Worm (Caenorhabditis elegans) whole organism, L2 larva: ENCODE measurements around the gene F53B1.8.

Experiments
- C34F6.9 ChIP-seq: fragments of 150-350 bp; optimal IDR thresholded peaks from 2 replicates; lab custom pipeline; 2014; ENCODE audit warnings: missing biosample characterization, missing genetic modification characterization
- F13H6.1 ChIP-seq: sonication (generic microtip); optimal IDR thresholded peaks from 2 replicates; lab custom pipeline; 2016; ENCODE audit warnings: missing genetic modification characterization, missing compliant biosample characterization
- R02D3.7 ChIP-seq: fragments of 150-350 bp; optimal IDR thresholded peaks from 2 replicates; lab custom pipeline; 2014; ENCODE audit warnings: missing biosample characterization, missing genetic modification characterization
- Y55F3AM.14 ChIP-seq: fragments of 200-800 bp; sonication (Bioruptor generic); optimal IDR thresholded peaks from 2 replicates; lab custom pipeline; 2018; ENCODE audit warnings: mild to moderate bottlenecking, missing genetic modification characterization, missing compliant biosample characterization
- ZK546.5 ChIP-seq: sonication (generic microtip); optimal IDR thresholded peaks from 2 replicates; lab custom pipeline; 2017; ENCODE audit warnings: missing biosample characterization, missing genetic modification characterization
- alr-1 ChIP-seq: fragments of 150-350 bp; optimal IDR thresholded peaks from 2 replicates; lab custom pipeline; 2014; ENCODE audit warnings: missing biosample characterization, missing genetic modification characterization
- aly-2 ChIP-seq: fragments of 150-350 bp; optimal IDR thresholded peaks from 2 replicates; lab custom pipeline; 2014; ENCODE audit warnings: missing biosample characterization, missing genetic modification characterization
- ceh-16 ChIP-seq: fragments of 150-350 bp; optimal IDR thresholded peaks from 2 replicates; lab custom pipeline; 2014; ENCODE audit warnings: missing biosample characterization, missing genetic modification characterization
- ceh-82 ChIP-seq: fragments of 150-350 bp; optimal IDR thresholded peaks from 2 replicates; lab custom pipeline; 2014; ENCODE audit warnings: missing biosample characterization, missing genetic modification characterization
- crh-2 ChIP-seq: sonication (generic microtip); optimal IDR thresholded peaks from 2 replicates; lab custom pipeline; 2017; ENCODE audit warnings: missing biosample characterization, missing genetic modification characterization
- dmd-4 ChIP-seq: sonication (generic microtip); optimal IDR thresholded peaks from 2 replicates; lab custom pipeline; 2017; ENCODE audit warnings: missing biosample characterization, missing genetic modification characterization
- egl-27 ChIP-seq: sonication (generic microtip); optimal IDR thresholded peaks from 3 replicates; lab custom pipeline; 2017; ENCODE audit warnings: missing biosample characterization, missing genetic modification reagents, missing genetic modification characterization
- elt-1 ChIP-seq: fragments of 150-350 bp; optimal IDR thresholded peaks from 2 replicates; lab custom pipeline; 2014; ENCODE audit warnings: missing biosample characterization, missing genetic modification characterization
- fos-1 ChIP-seq: fragments of 150-350 bp; optimal IDR thresholded peaks from 2 replicates; lab custom pipeline; 2014; ENCODE audit warnings: missing biosample characterization, missing genetic modification characterization
- gmeb-1 ChIP-seq: fragments of 150-350 bp; optimal IDR thresholded peaks from 2 replicates; lab custom pipeline; 2014; ENCODE audit warnings: missing biosample characterization, missing genetic modification characterization
- lin-11 ChIP-seq: fragments of 150-350 bp; sonication (generic microtip); optimal IDR thresholded peaks from 2 replicates; lab custom pipeline; 2014; ENCODE audit warnings: missing biosample characterization, missing genetic modification characterization, inconsistent platforms, mixed read lengths
- lin-39 ChIP-seq: fragments of 150-350 bp; optimal IDR thresholded peaks from 2 replicates; lab custom pipeline; 2014; ENCODE audit warnings: missing biosample characterization, missing genetic modification reagents, missing genetic modification characterization
- lsy-2 ChIP-seq, 2 experiments: fragments of 150-350 bp in 1 of 2; sonication (generic microtip) in 1 of 2; optimal IDR thresholded peaks; 2 replicates each; lab custom pipeline; 2014 to 2017; ENCODE audit warnings: missing biosample characterization in 2 of 2, missing genetic modification characterization in 2 of 2
- mab-5 ChIP-seq: fragments of 150-350 bp; optimal IDR thresholded peaks from 2 replicates; lab custom pipeline; 2014; ENCODE audit warnings: missing biosample characterization, missing genetic modification characterization
- mbf-1 ChIP-seq: sonication (generic microtip); optimal IDR thresholded peaks from 2 replicates; lab custom pipeline; 2017; ENCODE audit warnings: missing biosample characterization, missing genetic modification characterization
- mdl-1 ChIP-seq, 2 experiments: fragments of 150-350 bp in 1 of 2; sonication (generic microtip) in 1 of 2; optimal IDR thresholded peaks; 2 replicates each; lab custom pipeline; 2017; ENCODE audit warnings: missing biosample characterization in 2 of 2, missing genetic modification characterization in 2 of 2
- nhr-10 ChIP-seq: sonication (generic microtip); optimal IDR thresholded peaks from 2 replicates; lab custom pipeline; 2017; ENCODE audit warnings: missing biosample characterization, missing genetic modification characterization
- nhr-11 ChIP-seq: fragments of 150-350 bp; optimal IDR thresholded peaks from 2 replicates; lab custom pipeline; 2014; ENCODE audit warnings: missing biosample characterization, missing genetic modification characterization
- nhr-12 ChIP-seq: fragments of 150-350 bp; optimal IDR thresholded peaks from 2 replicates; lab custom pipeline; 2014; ENCODE audit warnings: missing biosample characterization, missing genetic modification characterization
- nhr-21 ChIP-seq: fragments of 150-350 bp; optimal IDR thresholded peaks from 2 replicates; lab custom pipeline; 2014; ENCODE audit warnings: missing biosample characterization, missing genetic modification characterization
- nhr-23 ChIP-seq: fragments of 150-350 bp; optimal IDR thresholded peaks from 2 replicates; lab custom pipeline; 2014; ENCODE audit warnings: missing biosample characterization, missing genetic modification reagents, missing genetic modification characterization
- nhr-237 ChIP-seq: fragments of 150-350 bp; optimal IDR thresholded peaks from 2 replicates; lab custom pipeline; 2014; ENCODE audit warnings: missing biosample characterization, missing genetic modification characterization
- nhr-25 ChIP-seq: fragments of 150-350 bp; sonication (generic microtip); optimal IDR thresholded peaks from 3 replicates; lab custom pipeline; 2014; ENCODE audit warnings: missing biosample characterization, missing genetic modification characterization
- nhr-6 ChIP-seq: fragments of 150-350 bp; optimal IDR thresholded peaks from 2 replicates; lab custom pipeline; 2014; ENCODE audit warnings: missing biosample characterization, missing genetic modification characterization
- nhr-77 ChIP-seq: fragments of 150-350 bp; optimal IDR thresholded peaks from 2 replicates; lab custom pipeline; 2014; ENCODE audit warnings: missing biosample characterization, missing genetic modification characterization
- sem-4 ChIP-seq: fragments of 150-350 bp; optimal IDR thresholded peaks from 2 replicates; lab custom pipeline; 2014; ENCODE audit warnings: missing biosample characterization, missing genetic modification reagents, missing genetic modification characterization
- skn-1 ChIP-seq: sonication (generic microtip); optimal IDR thresholded peaks from 2 replicates; lab custom pipeline; 2017; ENCODE audit warnings: missing biosample characterization, missing genetic modification characterization
- sma-3 ChIP-seq: sonication (generic microtip); optimal IDR thresholded peaks from 2 replicates; lab custom pipeline; 2016; ENCODE audit warnings: missing genetic modification reagents, missing genetic modification characterization, missing compliant biosample characterization
- sma-9 ChIP-seq, 2 experiments: fragments of 150-350 bp in 1 of 2; sonication (generic microtip) in 1 of 2; optimal IDR thresholded peaks; 2 replicates each; lab custom pipeline; 2014 to 2016; ENCODE audit warnings: missing genetic modification characterization in 2 of 2, mild to moderate bottlenecking in 1 of 2, missing biosample characterization in 1 of 2, missing compliant biosample characterization in 1 of 2, missing genetic modification reagents in 1 of 2, moderate library complexity in 1 of 2
- snpc-4 ChIP-seq: fragments of 150-350 bp; optimal IDR thresholded peaks from 2 replicates; lab custom pipeline; 2014; ENCODE audit warnings: missing biosample characterization, missing genetic modification characterization
- unc-39 ChIP-seq: fragments of 150-350 bp; optimal IDR thresholded peaks from 2 replicates; lab custom pipeline; 2014; ENCODE audit warnings: missing biosample characterization, missing genetic modification characterization
- unc-55 ChIP-seq: fragments of 150-350 bp; sonication (generic microtip); optimal IDR thresholded peaks from 3 replicates; lab custom pipeline; 2014; ENCODE audit warnings: missing biosample characterization, missing genetic modification reagents, missing genetic modification characterization
- unc-62 ChIP-seq: fragments of 150-350 bp; optimal IDR thresholded peaks from 2 replicates; lab custom pipeline; 2014; ENCODE audit warnings: missing biosample characterization, missing genetic modification reagents, missing genetic modification characterization
- zag-1 ChIP-seq: fragments of 150-350 bp; optimal IDR thresholded peaks from 2 replicates; lab custom pipeline; 2014; ENCODE audit warnings: missing biosample characterization, missing genetic modification characterization
- ztf-11 ChIP-seq: sonication (generic microtip); optimal IDR thresholded peaks from 2 replicates; lab custom pipeline; 2017; ENCODE audit warnings: missing biosample characterization, missing genetic modification characterization

Gene F53B1.8

ce11 chrX:2136937-2137336, 6.9 kb upstream of the F53B1.8 start:
- TF ChIP-seq nhr-23 (tag; lab: Kevin White, UChicago) (no peak), dmd-4 (tag; lab: Kevin White, UChicago) (peak; percentile 30)

ce11 chrX:2131650-2132049, 1.6 kb upstream of the F53B1.8 start, which contains the start of gene F53B1.9:
F53B1.9 (minus strand) TSS chrX:2131844.
- TF ChIP-seq egl-27 (tag; lab: Kevin White, UChicago) (no peak), zag-1 (tag; lab: Kevin White, UChicago) (no peak), lin-11 (tag; lab: Kevin White, UChicago) (no peak), mab-5 (tag; lab: Kevin White, UChicago) (no peak), F13H6.1 (tag; lab: Kevin White, UChicago) (no peak), ceh-16 (tag; lab: Kevin White, UChicago) (no peak), ztf-11 (tag; lab: Kevin White, UChicago) (no peak), nhr-237 (no peak), snpc-4 (tag; lab: Kevin White, UChicago) (no peak), sem-4 (tag; lab: Kevin White, UChicago) (no peak), unc-55 (GFP tag; lab: Kevin White, UChicago) (no peak), nhr-23 (tag; lab: Kevin White, UChicago) (no peak), nhr-6 (no peak), lsy-2 (tag; optimal IDR thresholded peaks at IDR 0.05; lab: Kevin White, UChicago) (no peak), skn-1 (tag; lab: Kevin White, UChicago) (no peak), aly-2 (tag; lab: Kevin White, UChicago) (no peak), nhr-25 (no peak), nhr-11 (tag; lab: Kevin White, UChicago) (no peak)
- TF ChIP-seq, all 48 proteins: peak for 0

DNA sequence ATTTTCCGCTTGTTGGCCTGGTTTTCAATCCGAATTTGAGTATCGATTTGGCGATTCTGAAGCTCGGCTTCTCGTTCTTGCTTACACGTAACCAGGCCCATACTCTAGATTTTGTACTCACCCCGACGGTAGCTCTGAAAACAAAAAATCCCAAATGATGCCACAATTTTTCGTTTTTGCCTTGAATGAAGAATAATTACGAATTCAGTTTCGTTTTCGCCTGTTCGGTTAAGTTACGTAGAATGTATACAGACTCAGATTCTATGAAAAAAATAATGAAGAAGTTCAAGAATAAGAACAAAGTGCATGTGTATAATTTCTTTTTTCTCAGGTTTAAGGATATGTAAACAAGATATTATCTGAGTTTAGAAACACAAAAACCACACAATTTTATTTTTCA, 9.1 kb downstream of the F53B1.8 start, which contains the start of gene gpa-5:
Gene gpa-5, minus strand, starts transcription at position 101 of the 400 bp plus-strand sequence.
- TF ChIP-seq mbf-1 (no peak), Y55F3AM.14 (no peak), nhr-10 (tag; lab: Kevin White, UChicago) (no peak), mab-5 (tag; lab: Kevin White, UChicago) (no peak), nhr-25 (no peak), nhr-77 (no peak), nhr-12 (no peak), nhr-21 (tag; lab: Kevin White, UChicago) (no peak), alr-1 (tag; lab: Kevin White, UChicago) (no peak), unc-62 (GFP tag; lab: Kevin White, UChicago) (no peak), R02D3.7 (no peak)

DNA sequence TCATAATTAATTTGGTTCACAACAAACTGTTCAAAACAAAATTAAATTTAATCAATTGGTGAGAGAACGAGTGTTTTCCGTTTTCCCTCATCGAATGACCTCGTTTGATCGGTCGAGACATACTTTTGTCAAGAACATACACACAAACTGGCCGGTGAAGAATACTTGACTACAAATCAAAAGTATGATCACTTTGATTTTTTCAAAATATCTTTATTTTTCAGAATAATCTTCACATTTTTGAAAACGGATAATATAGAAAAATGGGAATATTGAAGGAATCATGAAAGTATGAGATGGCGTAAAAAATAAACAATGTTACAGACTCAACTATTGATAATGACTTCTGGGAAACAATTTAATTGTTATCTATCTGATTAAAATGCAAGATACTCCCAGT, 11.9 kb downstream of the F53B1.8 start, which contains the start of gene swip-10:
Gene swip-10, minus strand, starts transcription at position 101 of the 400 bp plus-strand sequence.
- no peak for TF ChIP-seq lin-11 (tag; lab: Kevin White, UChicago)
- no peak for TF ChIP-seq ceh-82 (tag; lab: Kevin White, UChicago)
- no peak for TF ChIP-seq mab-5 (tag; lab: Kevin White, UChicago)
- TF ChIP-seq zag-1 (tag; lab: Kevin White, UChicago), result no peak
- no peak for TF ChIP-seq elt-1 (tag; lab: Kevin White, UChicago)
- TF ChIP-seq, all 48 proteins: peak for 0

- TF ChIP-seq nhr-6 (no peak), unc-62 (GFP tag; lab: Kevin White, UChicago) (no peak), lsy-2 (tag; optimal IDR thresholded peaks at IDR 0.05; lab: Kevin White, UChicago) (no peak), gmeb-1 (tag; lab: Kevin White, UChicago) (no peak), nhr-21 (tag; lab: Kevin White, UChicago) (peak; percentile 64), mdl-1 (tag; optimal IDR thresholded peaks at IDR 0.05; lab: Kevin White, UChicago) (peak in 1 of 2 experiments; percentile 12), crh-2 (no peak), aly-2 (tag; lab: Kevin White, UChicago) (no peak), nhr-12 (no peak), F13H6.1 (tag; lab: Kevin White, UChicago) (no peak), elt-1 (tag; lab: Kevin White, UChicago) (no peak), unc-39 (tag; lab: Kevin White, UChicago) (no peak), nhr-237 (no peak), ZK546.5 (tag; lab: Kevin White, UChicago) (no peak), nhr-25 (peak; percentile 31), mab-5 (tag; lab: Kevin White, UChicago) (no peak), C34F6.9 (tag; lab: Kevin White, UChicago) (no peak), fos-1 (tag; lab: Kevin White, UChicago) (no peak), mbf-1 (no peak), R02D3.7 (no peak), ceh-82 (tag; lab: Kevin White, UChicago) (no peak), sma-3 (no peak), sma-9 (GFP tag; optimal IDR thresholded peaks at IDR 0.05; lab: Kevin White, UChicago) (no peak), sma-9 (tag; optimal IDR thresholded peaks at IDR 0.05; lab: Kevin White, UChicago) (no peak), sem-4 (tag; lab: Kevin White, UChicago) (peak; percentile 23), lin-39 (tag; lab: Kevin White, UChicago) (no peak)
- TF ChIP-seq, all 48 proteins: peak for 4
Measured at ce11 chrX:2116304-2116867, 13.7 kb downstream of the F53B1.8 start.
